Worm (Caenorhabditis elegans) whole organism, midembryonic: ENCODE measurements around the gene F56A8.4.

Experiments
- T22C8.4 ChIP-seq: fragments of 200-800 bp; sonication (Bioruptor generic); IDR thresholded peaks from 2 replicates; pipeline ENCODE4 v1.3.6; 2022; ENCODE audit warnings: missing genetic modification characterization, missing compliant biosample characterization
- klf-2 ChIP-seq: fragments of 200-800 bp; sonication (Bioruptor generic); conservative IDR thresholded peaks from 2 replicates; pipeline ENCODE4 v1.3.6; 2022; ENCODE audit warnings: missing genetic modification reagents, missing genetic modification characterization, missing compliant biosample characterization
- ztf-23 ChIP-seq: fragments of 200-800 bp; sonication (Bioruptor generic); IDR thresholded peaks from 2 replicates; pipeline ENCODE4 v1.3.6; 2022; ENCODE audit warnings: missing genetic modification reagents, missing genetic modification characterization, missing compliant biosample characterization

DNA sequence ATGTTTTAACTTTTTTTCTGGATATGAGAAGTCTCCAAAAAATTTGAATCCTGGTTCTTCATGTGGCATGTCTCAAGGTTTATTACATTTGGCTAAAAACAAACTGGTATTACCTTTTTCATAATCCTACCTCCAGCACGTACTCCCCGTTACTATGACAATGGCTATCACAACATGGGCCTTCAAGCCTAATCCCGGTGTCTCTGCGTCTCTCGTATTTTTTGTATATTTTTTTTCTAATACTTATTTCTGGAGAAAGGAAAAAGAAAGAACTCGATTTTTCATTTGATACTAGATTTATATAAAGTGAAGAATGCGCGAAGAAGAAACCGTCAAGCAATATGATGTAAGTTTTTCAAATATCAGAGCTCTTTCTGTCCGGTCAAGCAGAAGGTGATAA lies 16.8 kb upstream of the F56A8.4 start, which contains the start of gene anoh-1:
- no peak for TF ChIP-seq ztf-23
- TF ChIP-seq T22C8.4: no peak
- TF ChIP-seq klf-2 (GFP tag; lab: Robert Waterston, UW): no peak
